2 worm cellular contexts compared by ENCODE assay signal in the genomic region with DNA sequence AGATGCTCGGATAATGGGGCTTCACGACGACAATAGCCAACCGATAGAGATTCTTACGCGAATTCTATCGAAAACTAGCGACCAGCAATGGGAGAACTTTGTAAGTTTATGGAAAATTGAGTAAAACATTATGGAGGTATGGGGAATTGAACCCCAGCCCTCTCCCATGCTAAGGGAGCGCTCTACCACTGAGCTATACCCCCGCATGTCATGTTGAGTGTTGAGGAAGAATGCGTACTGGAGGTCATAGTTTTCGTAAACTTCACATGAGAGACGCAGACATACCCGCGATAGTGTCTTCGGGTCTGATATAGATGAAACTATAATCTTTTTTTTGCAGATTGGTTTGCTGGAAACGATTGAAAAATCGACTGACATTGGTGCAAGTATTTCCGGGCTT.
TF ChIP-seq lines count a peak whose summit lies in the region.

No protein-coding gene starts in this region.

TF ChIP-seq in whole organism, L4 larva, 104 proteins besides CTCF, POLR2A, EP300 and RAD21 (continued from another document):
- TF ChIP-seq tag-97 (GFP tag; IDR thresholded peaks at IDR 0.05; lab: Robert Waterston, UW) (no peak), lin-38 (GFP tag; IDR thresholded peaks at IDR 0.05; lab: Robert Waterston, UW) (peak; percentile 84), unc-130 (GFP tag; optimal IDR thresholded peaks at IDR 0.05; lab: Kevin White, UChicago) (peak; percentile 50), D1046.2 (GFP tag; IDR thresholded peaks at IDR 0.05; lab: Robert Waterston, UW) (peak; percentile 69; the same call in 1 of the 2 replicates), nhr-237 (tag; optimal IDR thresholded peaks at IDR 0.05; lab: Kevin White, UChicago) (no peak), mdt-29 (GFP tag; IDR thresholded peaks at IDR 0.05; lab: Robert Waterston, UW) (0 out of 2 replicates have a peak, but pooled peaks have one; percentile 17), tra-1 (GFP tag; IDR thresholded peaks at IDR 0.05; lab: Robert Waterston, UW) (peak; percentile 77), saeg-2 (GFP tag; IDR thresholded peaks at IDR 0.05; lab: Robert Waterston, UW) (no peak), ceh-44 (GFP tag; IDR thresholded peaks at IDR 0.05; lab: Robert Waterston, UW) (peak; percentile 77; the same call in 1 of the 2 replicates), pha-4 (GFP tag; IDR thresholded peaks at IDR 0.05; lab: Robert Waterston, UW) (peak; percentile 92), pha-4 (tag; optimal IDR thresholded peaks at IDR 0.05; lab: Kevin White, UChicago) (no peak), zip-11 (GFP tag; IDR thresholded peaks at IDR 0.05; lab: Robert Waterston, UW) (peak; percentile 80; the same call in 1 of the 2 replicates), F37D6.2 (tag; optimal IDR thresholded peaks at IDR 0.05; lab: Kevin White, UChicago) (peak; percentile 52), spr-1 (tag; optimal IDR thresholded peaks at IDR 0.05; lab: Kevin White, UChicago) (peak; percentile 72), ztf-11 (tag; optimal IDR thresholded peaks at IDR 0.05; lab: Kevin White, UChicago) (no peak), ceh-62 (tag; optimal IDR thresholded peaks at IDR 0.05; lab: Kevin White, UChicago) (no peak), Y5F2A.4 (GFP tag; optimal IDR thresholded peaks at IDR 0.05; lab: Kevin White, UChicago) (peak; percentile 69), daf-19 (GFP tag; conservative IDR thresholded peaks at IDR 0.05; lab: Robert Waterston, UW) (peak; percentile 94), dmd-6 (GFP tag; IDR thresholded peaks at IDR 0.05; lab: Robert Waterston, UW) (peak; percentile 65), nhr-41 (GFP tag; IDR thresholded peaks at IDR 0.05; lab: Robert Waterston, UW) (peak; percentile 89), ceh-28 (tag; optimal IDR thresholded peaks at IDR 0.05; lab: Kevin White, UChicago) (no peak), zag-1 (tag; optimal IDR thresholded peaks at IDR 0.05; lab: Kevin White, UChicago) (no peak), spr-3 (GFP tag; optimal IDR thresholded peaks at IDR 0.05; lab: Kevin White, UChicago) (peak; percentile 86), snpc-4 (tag; optimal IDR thresholded peaks at IDR 0.05; lab: Kevin White, UChicago) (no peak), nhr-77 (tag; optimal IDR thresholded peaks at IDR 0.05; lab: Kevin White, UChicago) (peak; percentile 63), Y48G9A.11 (GFP tag; IDR thresholded peaks at IDR 0.05; lab: Robert Waterston, UW) (no peak), dve-1 (tag; optimal IDR thresholded peaks at IDR 0.05; lab: Kevin White, UChicago; ENCODE audit: insufficient read depth) (peak; percentile 80), Y75B8A.6 (GFP tag; IDR thresholded peaks at IDR 0.05; lab: Robert Waterston, UW) (0 out of 2 replicates have a peak, but pooled peaks have one; percentile 65), rbr-2 (tag; optimal IDR thresholded peaks at IDR 0.05; lab: Kevin White, UChicago) (peak; percentile 68), fkh-10 (GFP tag; optimal IDR thresholded peaks at IDR 0.05; lab: Kevin White, UChicago) (no peak), fos-1 (tag; optimal IDR thresholded peaks at IDR 0.05; lab: Kevin White, UChicago) (no peak), Y105C5A.15 (GFP tag; IDR thresholded peaks at IDR 0.05; lab: Robert Waterston, UW) (peak; percentile 85), skn-1 (tag; optimal IDR thresholded peaks at IDR 0.05; lab: Kevin White, UChicago) (no peak), hmg-1.1 (GFP tag; IDR thresholded peaks at IDR 0.05; lab: Robert Waterston, UW) (peak; percentile 94), F44E2.7 (GFP tag; IDR thresholded peaks at IDR 0.05; lab: Robert Waterston, UW) (0 out of 2 replicates have a peak, but pooled peaks have one; percentile 61), vab-7 (GFP tag; IDR thresholded peaks at IDR 0.05; lab: Robert Waterston, UW) (peak; percentile 83), nhr-28 (tag; optimal IDR thresholded peaks at IDR 0.05; lab: Kevin White, UChicago) (peak; percentile 72), arid-1 (GFP tag; conservative IDR thresholded peaks at IDR 0.05; lab: Robert Waterston, UW) (peak; percentile 81), hif-1 (tag; optimal IDR thresholded peaks at IDR 0.05; lab: Kevin White, UChicago) (peak in 1 of 2 experiments; percentile 58), nhr-48 (tag; optimal IDR thresholded peaks at IDR 0.05; lab: Kevin White, UChicago) (peak; percentile 68), nhr-25 (tag; optimal IDR thresholded peaks at IDR 0.05; lab: Kevin White, UChicago; ENCODE audit: borderline replicate concordance, insufficient read depth) (no peak), cey-2 (tag; optimal IDR thresholded peaks at IDR 0.05; lab: Kevin White, UChicago; ENCODE audit: borderline replicate concordance, insufficient read depth) (no peak), snpc-1.2 (GFP tag; IDR thresholded peaks at IDR 0.05; lab: Robert Waterston, UW) (peak; percentile 83), F10B5.3 (tag; optimal IDR thresholded peaks at IDR 0.05; lab: Kevin White, UChicago) (peak; percentile 65), ceh-32 (tag; optimal IDR thresholded peaks at IDR 0.05; lab: Kevin White, UChicago; ENCODE audit: poor library complexity) (peak; percentile 25), dpl-1 (GFP tag; optimal IDR thresholded peaks at IDR 0.05; lab: Kevin White, UChicago) (peak; percentile 46), lin-15B (tag; optimal IDR thresholded peaks at IDR 0.05; lab: Kevin White, UChicago) (no peak), lin-39 (tag; optimal IDR thresholded peaks at IDR 0.05; lab: Kevin White, UChicago) (no peak), dmd-9 (GFP tag; IDR thresholded peaks at IDR 0.05; lab: Robert Waterston, UW) (0 out of 2 replicates have a peak, but pooled peaks have one; percentile 41)
TF ChIP-seq in whole organism, L4 larva: peak in this region for 67.

TF ChIP-seq in whole organism, late embryonic, 69 proteins besides CTCF, POLR2A, EP300 and RAD21 (continued from another document):
- TF ChIP-seq tbx-2 (tag; optimal IDR thresholded peaks at IDR 0.05; lab: Kevin White, UChicago): peak; percentile 83
- TF ChIP-seq ceh-34 (tag; optimal IDR thresholded peaks at IDR 0.05; lab: Kevin White, UChicago): peak; percentile 86
- peak; percentile 68 for TF ChIP-seq K09A11.1 (tag; optimal IDR thresholded peaks at IDR 0.05; lab: Kevin White, UChicago; ENCODE audit: insufficient read depth)
- peak; percentile 45 for TF ChIP-seq zip-5 (tag; optimal IDR thresholded peaks at IDR 0.05; lab: Kevin White, UChicago)
- TF ChIP-seq ahr-1 (tag; optimal IDR thresholded peaks at IDR 0.05; lab: Kevin White, UChicago): peak; percentile 55
- peak; percentile 74 for TF ChIP-seq lin-11 (tag; optimal IDR thresholded peaks at IDR 0.05; lab: Kevin White, UChicago)
- peak; percentile 87 for TF ChIP-seq che-1 (tag; optimal IDR thresholded peaks at IDR 0.05; lab: Kevin White, UChicago)
